Fruit fly (Drosophila melanogaster): ENCODE measurements around the gene brv2.

The brv2 gene

dm6 chr3L:17362940-17363339, 18.4 kb upstream of the brv2 start:
- TF ChIP-seq sens (GFP tag), result peak; percentile 23
- peak; percentile 27 for TF ChIP-seq nerfin-1 (tag; optimal IDR thresholded peaks at IDR 0.05)
- no peak for TF ChIP-seq CG5245 (GFP tag; optimal IDR thresholded peaks at IDR 0.05)
- TF ChIP-seq lov (optimal IDR thresholded peaks at IDR 0.05), result no peak
- TF ChIP-seq lov (GFP tag; IDR thresholded peaks at IDR 0.05), result no peak
- TF ChIP-seq oc (tag; optimal IDR thresholded peaks at IDR 0.05), result peak; percentile 68
- 0 out of 3 replicates have a peak, but pooled peaks have one; percentile 17 for TF ChIP-seq CG7357 (GFP tag; IDR thresholded peaks at IDR 0.05)
- TF ChIP-seq zen (tag; optimal IDR thresholded peaks at IDR 0.05), result peak; percentile 80
- peak; percentile 66 for TF ChIP-seq grn (GFP tag; optimal IDR thresholded peaks at IDR 0.05)
- peak; percentile 21 for TF ChIP-seq pros (GFP tag; optimal IDR thresholded peaks at IDR 0.05)
- TF ChIP-seq CG17912 (GFP tag; optimal IDR thresholded peaks at IDR 0.05), result no peak
- TF ChIP-seq tll (GFP tag; optimal IDR thresholded peaks at IDR 0.05), result peak in 1 of 2 experiments; percentile 35

DNA sequence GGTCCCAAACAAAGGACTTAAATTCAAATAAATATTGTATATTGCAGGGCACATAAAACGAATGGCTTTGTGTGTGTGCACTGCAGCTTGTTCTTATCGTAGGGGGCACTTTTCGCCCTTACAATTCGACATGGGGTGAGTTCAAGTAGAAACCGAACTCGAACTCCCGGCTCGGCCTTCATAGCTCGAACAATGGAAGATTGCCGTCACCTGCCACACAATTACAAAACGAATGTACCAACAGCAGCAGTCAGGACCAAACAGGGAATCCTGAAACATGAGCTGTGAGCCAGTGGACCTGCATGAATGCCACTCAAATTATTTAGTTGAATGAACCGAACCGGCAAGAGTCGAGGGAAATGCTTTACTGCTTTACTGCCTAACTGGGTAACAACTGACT, 17.4 kb upstream of the brv2 start:
- TF ChIP-seq gsb-n (tag; optimal IDR thresholded peaks at IDR 0.05), result peak; percentile 54
- TF ChIP-seq hbn (GFP tag; IDR thresholded peaks at IDR 0.05; ENCODE audit: partially characterized antibody), result no peak
- peak; percentile 85 for TF ChIP-seq D (optimal IDR thresholded peaks at IDR 0.05)
- no peak for TF ChIP-seq D (GFP tag; optimal IDR thresholded peaks at IDR 0.05)
- peak; percentile 3 for TF ChIP-seq kni (GFP tag; optimal IDR thresholded peaks at IDR 0.05)
- peak in 1 of 2 experiments; percentile 63 for TF ChIP-seq tll (GFP tag; optimal IDR thresholded peaks at IDR 0.05)
- TF ChIP-seq pros (GFP tag; optimal IDR thresholded peaks at IDR 0.05), result peak; percentile 94
- TF ChIP-seq CG5180 (GFP tag; optimal IDR thresholded peaks at IDR 0.05), result peak; percentile 16
- TF ChIP-seq nerfin-1 (tag; optimal IDR thresholded peaks at IDR 0.05), result peak; percentile 6
- TF ChIP-seq Gsc (GFP tag; IDR thresholded peaks at IDR 0.05), result no peak

DNA sequence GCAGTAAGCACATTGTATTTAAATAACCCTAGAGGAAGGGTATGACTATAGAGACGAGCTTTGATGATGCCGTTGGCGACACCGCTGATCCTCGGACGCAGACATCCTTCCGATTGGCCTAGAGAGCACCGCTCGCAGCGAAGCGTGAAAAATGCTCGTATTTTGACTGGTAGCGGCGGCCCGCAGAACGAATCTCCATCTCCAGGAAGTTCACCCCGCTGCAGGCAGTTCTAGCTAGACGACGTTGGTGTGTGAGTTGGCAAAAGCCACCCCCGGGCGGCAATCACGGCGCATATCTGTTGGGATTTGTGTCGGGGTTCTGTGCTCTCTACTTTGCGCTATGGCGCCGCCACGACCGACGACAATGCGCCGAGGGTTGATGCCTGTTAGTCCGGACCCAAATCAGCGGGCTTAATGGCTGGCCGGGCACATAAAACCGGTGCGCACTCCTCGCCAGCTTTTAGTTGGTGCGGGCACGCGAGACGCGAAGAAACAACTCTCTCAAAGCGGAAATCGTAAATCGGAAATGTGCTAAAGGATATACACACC, 14.8 kb upstream of the brv2 start, which contains the start of gene tap:
Gene tap (plus strand): TSS at position 458 of the 549 bp plus-strand sequence.
- TF ChIP-seq zfh1 (GFP tag; IDR thresholded peaks at IDR 0.05), result no peak
- no peak for TF ChIP-seq CG8765 (GFP tag; IDR thresholded peaks at IDR 0.05)
- peak; percentile 35 for TF ChIP-seq nerfin-1 (tag; optimal IDR thresholded peaks at IDR 0.05)
- TF ChIP-seq seq (GFP tag; IDR thresholded peaks at IDR 0.05), result peak; percentile 46; the same call in 1 of the 2 replicates
- no peak for TF ChIP-seq CG15514 (GFP tag; optimal IDR thresholded peaks at IDR 0.05)
- TF ChIP-seq oc (tag; optimal IDR thresholded peaks at IDR 0.05), result peak; percentile 17
- TF ChIP-seq Ets65A (GFP tag), result peak; percentile 70
- TF ChIP-seq Atf6 (GFP tag; IDR thresholded peaks at IDR 0.05), result no peak
- peak; percentile 93 for TF ChIP-seq Nf-YC (tag; optimal IDR thresholded peaks at IDR 0.05)
- TF ChIP-seq kni (GFP tag; optimal IDR thresholded peaks at IDR 0.05), result peak; percentile 25
- TF ChIP-seq gsb-n (tag; optimal IDR thresholded peaks at IDR 0.05), result peak; percentile 89
- TF ChIP-seq CG13894 (tag; optimal IDR thresholded peaks at IDR 0.05), result peak; percentile 62
- TF ChIP-seq run (tag; optimal IDR thresholded peaks at IDR 0.05), result no peak
- no peak for TF ChIP-seq sim (GFP tag; IDR thresholded peaks at IDR 0.05)
- peak; percentile 79 for TF ChIP-seq Hey (tag; optimal IDR thresholded peaks at IDR 0.05)
- peak; percentile 77 for TF ChIP-seq pros (GFP tag; optimal IDR thresholded peaks at IDR 0.05)
- peak; percentile 21 for TF ChIP-seq ewg (GFP tag; optimal IDR thresholded peaks at IDR 0.05)
- no peak for TF ChIP-seq Kr (GFP tag; optimal IDR thresholded peaks at IDR 0.05)
- TF ChIP-seq CG2199 (GFP tag; IDR thresholded peaks at IDR 0.05), result 0 out of 3 replicates have a peak, but pooled peaks have one; percentile 31
- peak; percentile 91 for TF ChIP-seq Nf-YB (GFP tag; optimal IDR thresholded peaks at IDR 0.05)
- TF ChIP-seq CG30020 (tag; optimal IDR thresholded peaks at IDR 0.05), result no peak

DNA sequence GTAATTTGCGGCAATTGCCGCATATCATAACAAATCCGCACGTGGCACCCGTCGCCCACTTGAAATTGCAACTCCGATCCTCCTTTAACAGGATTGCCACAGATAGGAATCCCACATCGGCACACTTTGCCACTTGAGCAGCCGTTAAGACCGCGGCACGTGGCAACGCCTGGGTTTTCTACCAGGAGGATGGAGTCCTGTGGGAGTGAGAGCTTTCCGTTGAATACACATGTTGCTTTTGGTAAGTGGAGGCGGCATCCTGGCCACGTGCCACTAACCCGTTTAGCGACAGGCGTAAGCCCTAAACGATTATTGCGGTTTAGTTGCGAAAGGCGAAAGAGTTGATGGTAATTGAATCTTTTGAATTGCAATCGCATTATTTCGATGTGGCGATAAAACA, 14.0 kb upstream of the brv2 start:
- TF ChIP-seq run (tag; optimal IDR thresholded peaks at IDR 0.05), result peak; percentile 75
- no peak for TF ChIP-seq CG10462 (GFP tag; optimal IDR thresholded peaks at IDR 0.05)
- peak; percentile 68 for TF ChIP-seq scrt (GFP tag; optimal IDR thresholded peaks at IDR 0.05)
- peak; percentile 4 for TF ChIP-seq nerfin-1 (tag; optimal IDR thresholded peaks at IDR 0.05)
- no peak for TF ChIP-seq emc (GFP tag; optimal IDR thresholded peaks at IDR 0.05)
- TF ChIP-seq fd102C (GFP tag; optimal IDR thresholded peaks at IDR 0.05), result no peak
- TF ChIP-seq Hey (tag; optimal IDR thresholded peaks at IDR 0.05), result peak; percentile 100
- TF ChIP-seq oc (tag; optimal IDR thresholded peaks at IDR 0.05), result peak; percentile 77
- no peak for TF ChIP-seq HLH4C (GFP tag; IDR thresholded peaks at IDR 0.05; ENCODE audit: partially characterized antibody)
- TF ChIP-seq Rx (GFP tag; IDR thresholded peaks at IDR 0.05), result no peak
- no peak for TF ChIP-seq CG11093 (GFP tag; IDR thresholded peaks at IDR 0.05)
- TF ChIP-seq CG17912 (GFP tag; optimal IDR thresholded peaks at IDR 0.05), result no peak
- TF ChIP-seq CG15514 (GFP tag; optimal IDR thresholded peaks at IDR 0.05), result no peak
- peak; percentile 9 for TF ChIP-seq abd-A (tag; optimal IDR thresholded peaks at IDR 0.05)
- TF ChIP-seq Kr (GFP tag; optimal IDR thresholded peaks at IDR 0.05), result peak; percentile 54
